Fruit fly (Drosophila melanogaster) whole organism, embryonic: ENCODE measurements around the gene PGRP-LF.

Experiments
- Asciz ChIP-seq: fragments of 200-800 bp; sonication (Bioruptor generic); optimal IDR thresholded peaks from 2 replicates; lab custom pipeline; 2017; ENCODE audit warnings: missing biosample characterization, mild to moderate bottlenecking, missing genetic modification characterization, missing genetic modification reagents
- Atf6 ChIP-seq: fragments of 200-800 bp; sonication (Bioruptor generic); IDR thresholded peaks from 2 replicates; pipeline ENCODE4 v1.3.6; 2022; ENCODE audit warnings: missing biosample characterization, missing genetic modification characterization
- Bdp1 ChIP-seq: fragments of 200-800 bp; sonication (Bioruptor generic); optimal IDR thresholded peaks from 3 replicates; lab custom pipeline; 2016; ENCODE audit warnings: missing biosample characterization, missing genetic modification characterization
- Bgb ChIP-seq: fragments of 200-800 bp; sonication (Bioruptor generic); IDR thresholded peaks from 2 replicates; pipeline ENCODE4 v1.3.6; 2022; ENCODE audit warnings: missing biosample characterization, missing genetic modification characterization; ENCODE audit not compliant: partially characterized antibody
- CG10321 ChIP-seq: fragments of 200-800 bp; sonication (Bioruptor generic); IDR thresholded peaks from 2 replicates; pipeline ENCODE4 v1.3.6; 2022; ENCODE audit warnings: missing biosample characterization, missing genetic modification characterization
- CG11085 ChIP-seq: fragments of 200-800 bp; sonication (Bioruptor generic); IDR thresholded peaks from 2 replicates; pipeline ENCODE4 v1.3.6; 2022; ENCODE audit warnings: missing biosample characterization, missing genetic modification characterization
- CG11093 ChIP-seq: fragments of 200-800 bp; sonication (Bioruptor generic); IDR thresholded peaks from 3 replicates; pipeline ENCODE4 v1.3.6; 2022; ENCODE audit warnings: missing biosample characterization, missing genetic modification characterization
- CG11696 ChIP-seq: fragments of 200-800 bp; sonication (Bioruptor generic); IDR thresholded peaks from 2 replicates; pipeline ENCODE4 v1.3.6; 2022; ENCODE audit warnings: missing biosample characterization, missing genetic modification characterization
- CG12071 ChIP-seq: fragments of 200-800 bp; sonication (Bioruptor generic); optimal IDR thresholded peaks from 3 replicates; lab custom pipeline; 2018; ENCODE audit warnings: missing biosample characterization, mild to moderate bottlenecking, missing genetic modification characterization
- CG12744 ChIP-seq: fragments of 200-800 bp; sonication (Bioruptor generic); optimal IDR thresholded peaks from 2 replicates; lab custom pipeline; 2016; ENCODE audit warnings: missing biosample characterization, missing genetic modification characterization
- CG13424 ChIP-seq: fragments of 200-800 bp; sonication (Bioruptor generic); optimal IDR thresholded peaks from 2 replicates; lab custom pipeline; 2019; ENCODE audit warnings: missing biosample characterization, mild to moderate bottlenecking, missing genetic modification characterization, moderate library complexity
- CG13775 ChIP-seq: fragments of 200-800 bp; sonication (Bioruptor generic); optimal IDR thresholded peaks from 3 replicates; lab custom pipeline; 2017; ENCODE audit warnings: missing biosample characterization, mild to moderate bottlenecking, missing genetic modification characterization
- CG16779 ChIP-seq: fragments of 200-800 bp; sonication (Bioruptor generic); IDR thresholded peaks from 2 replicates; pipeline ENCODE4 v1.3.6; 2022; ENCODE audit warnings: missing biosample characterization, missing genetic modification characterization
- CG17359 ChIP-seq: fragments of 200-800 bp; sonication (Bioruptor generic); optimal IDR thresholded peaks from 3 replicates; lab custom pipeline; 2018; ENCODE audit warnings: missing biosample characterization, mild to moderate bottlenecking, missing genetic modification characterization, moderate library complexity
- CG4707 ChIP-seq: fragments of 200-800 bp; sonication (Bioruptor generic); optimal IDR thresholded peaks from 2 replicates; lab custom pipeline; 2018; ENCODE audit warnings: missing biosample characterization, mild to moderate bottlenecking, missing genetic modification characterization, moderate library complexity
- CG4820 ChIP-seq: fragments of 200-800 bp; sonication (Bioruptor generic); optimal IDR thresholded peaks from 3 replicates; lab custom pipeline; 2016; ENCODE audit warnings: missing biosample characterization, missing genetic modification characterization
- CG6689 ChIP-seq: fragments of 200-800 bp; sonication (Bioruptor generic); IDR thresholded peaks from 2 replicates; pipeline ENCODE4 v1.3.6; 2022; ENCODE audit warnings: missing biosample characterization, missing genetic modification characterization
- CG6813 ChIP-seq: fragments of 200-800 bp; sonication (Bioruptor generic); optimal IDR thresholded peaks from 2 replicates; lab custom pipeline; 2017; ENCODE audit warnings: missing biosample characterization, missing genetic modification characterization, mild to moderate bottlenecking, moderate library complexity, missing genetic modification reagents
- CG7839 ChIP-seq: fragments of 200-800 bp; sonication (Bioruptor generic); optimal IDR thresholded peaks from 3 replicates; lab custom pipeline; 2018; ENCODE audit warnings: missing biosample characterization, mild to moderate bottlenecking, missing genetic modification characterization, moderate library complexity
- CG8944 ChIP-seq: fragments of 200-800 bp; sonication (Bioruptor generic); optimal IDR thresholded peaks from 3 replicates; lab custom pipeline; 2016; ENCODE audit warnings: missing biosample characterization, missing genetic modification characterization
- CG9215 ChIP-seq: fragments of 200-800 bp; sonication (Bioruptor generic); IDR thresholded peaks from 2 replicates; pipeline ENCODE4 v1.3.6; 2022; ENCODE audit warnings: missing biosample characterization, missing genetic modification characterization
- Chrac-16 ChIP-seq: fragments of 200-800 bp; sonication (Bioruptor generic); optimal IDR thresholded peaks from 3 replicates; lab custom pipeline; 2016; ENCODE audit warnings: missing biosample characterization, missing genetic modification characterization
- Ets97D ChIP-seq: fragments of 200-800 bp; sonication (Bioruptor generic); optimal IDR thresholded peaks from 3 replicates; lab custom pipeline; 2016; ENCODE audit warnings: missing biosample characterization, missing genetic modification characterization
- HLHmδ ChIP-seq: fragments of 200-800 bp; sonication (Bioruptor generic); optimal IDR thresholded peaks from 2 replicates; lab custom pipeline; 2018; ENCODE audit warnings: missing biosample characterization, mild to moderate bottlenecking, missing genetic modification characterization, moderate library complexity
- Lhr ChIP-seq: fragments of 200-800 bp; sonication (Bioruptor generic); optimal IDR thresholded peaks from 3 replicates; lab custom pipeline; 2017; ENCODE audit warnings: mild to moderate bottlenecking, missing biosample characterization, missing genetic modification reagents, missing genetic modification characterization
- Max ChIP-seq: fragments of 200-800 bp; sonication (Bioruptor generic); optimal IDR thresholded peaks from 2 replicates; lab custom pipeline; 2016; ENCODE audit warnings: missing biosample characterization, mild to moderate bottlenecking, missing genetic modification characterization
- Neu2 ChIP-seq: fragments of 200-800 bp; sonication (Bioruptor generic); optimal IDR thresholded peaks from 3 replicates; lab custom pipeline; 2016; ENCODE audit warnings: missing biosample characterization, missing genetic modification characterization, borderline replicate concordance
- NfI ChIP-seq: fragments of 200-800 bp; sonication (Bioruptor generic); optimal IDR thresholded peaks from 3 replicates; lab custom pipeline; 2018; ENCODE audit warnings: missing biosample characterization, mild to moderate bottlenecking, missing genetic modification characterization, moderate library complexity
- Rfx ChIP-seq: fragments of 200-800 bp; sonication (Bioruptor generic); IDR thresholded peaks from 2 replicates; pipeline ENCODE4 v1.3.6; 2022; ENCODE audit warnings: missing biosample characterization, missing genetic modification characterization
- Rx ChIP-seq: fragments of 200-800 bp; sonication (Bioruptor generic); IDR thresholded peaks from 2 replicates; pipeline ENCODE4 v1.3.6; 2022; ENCODE audit warnings: missing biosample characterization, missing genetic modification characterization
- Stat92E ChIP-seq, 3 experiments: fragments of >200 bp in 2 of 3; fragments of 200-800 bp in 1 of 3; sonication (Bioruptor generic) in 1 of 3; optimal IDR thresholded peaks; 2 replicates each; lab custom pipeline; 2017 to 2019; ENCODE audit warnings: missing biosample characterization in 3 of 3, missing genetic modification characterization in 3 of 3, mild to moderate bottlenecking in 1 of 3, moderate library complexity in 1 of 3
- ab ChIP-seq: fragments of 200-800 bp; sonication (Bioruptor generic); optimal IDR thresholded peaks from 2 replicates; lab custom pipeline; 2016; ENCODE audit warnings: missing biosample characterization, missing genetic modification characterization
- bbx ChIP-seq: fragments of 200-800 bp; sonication (Bioruptor generic); IDR thresholded peaks from 2 replicates; pipeline ENCODE4 v1.3.6; 2022; ENCODE audit warnings: missing biosample characterization, missing genetic modification characterization; ENCODE audit not compliant: partially characterized antibody
- cg ChIP-seq: fragments of 200-800 bp; sonication (Bioruptor generic); optimal IDR thresholded peaks from 3 replicates; lab custom pipeline; 2019; ENCODE audit warnings: missing biosample characterization, mild to moderate bottlenecking, missing genetic modification characterization, moderate library complexity
- cwo ChIP-seq: fragments of 200-800 bp; sonication (Bioruptor generic); optimal IDR thresholded peaks from 3 replicates; lab custom pipeline; 2017; ENCODE audit warnings: missing biosample characterization, missing genetic modification characterization, mild to moderate bottlenecking, moderate library complexity, missing genetic modification reagents
- esg ChIP-seq: fragments of 200-800 bp; sonication (Bioruptor generic); conservative IDR thresholded peaks from 2 replicates; pipeline ENCODE4 v1.3.6; 2022; ENCODE audit warnings: missing biosample characterization, missing genetic modification characterization
- ewg ChIP-seq: fragments of 200-800 bp; sonication (Bioruptor generic); optimal IDR thresholded peaks from 3 replicates; lab custom pipeline; 2017; ENCODE audit warnings: mild to moderate bottlenecking, missing biosample characterization, missing genetic modification reagents, missing genetic modification characterization
- fd64A ChIP-seq: fragments of 200-800 bp; sonication (Bioruptor generic); optimal IDR thresholded peaks from 3 replicates; lab custom pipeline; 2018; ENCODE audit warnings: missing biosample characterization, mild to moderate bottlenecking, missing genetic modification characterization
- grn ChIP-seq: fragments of 200-800 bp; sonication (Bioruptor generic); optimal IDR thresholded peaks from 3 replicates; lab custom pipeline; 2017; ENCODE audit warnings: missing biosample characterization, missing genetic modification characterization
- gro ChIP-seq: fragments of 200-800 bp; sonication (Bioruptor generic); optimal IDR thresholded peaks from 2 replicates; lab custom pipeline; 2016; ENCODE audit warnings: missing biosample characterization, missing genetic modification characterization
- hth ChIP-seq: fragments of >200 bp; optimal IDR thresholded peaks from 2 replicates; lab custom pipeline; 2017; ENCODE audit warnings: inconsistent platforms
- prd ChIP-seq, 3 experiments: fragments of >200 bp in 2 of 3; fragments of 200-800 bp in 1 of 3; sonication (Bioruptor generic) in 1 of 3; optimal IDR thresholded peaks in 2 of 3; IDR thresholded peaks in 1 of 3; 2 replicates in 2 of 3; 3 replicates in 1 of 3; pipeline versions ENCODE4 v1.3.6 to Lab custom; 2017 to 2022; ENCODE audit warnings: missing biosample characterization in 1 of 3, missing genetic modification characterization in 1 of 3
- ranshi ChIP-seq: fragments of 200-800 bp; sonication (Bioruptor generic); IDR thresholded peaks from 2 replicates; pipeline ENCODE4 v1.3.6; 2022; ENCODE audit warnings: missing biosample characterization, missing genetic modification characterization
- trh ChIP-seq: fragments of 200-800 bp; sonication (Bioruptor generic); optimal IDR thresholded peaks from 2 replicates; lab custom pipeline; 2016; ENCODE audit warnings: missing biosample characterization, missing genetic modification characterization
- twi ChIP-seq: fragments of 200-800 bp; optimal IDR thresholded peaks from 2 replicates; lab custom pipeline; 2019; ENCODE audit warnings: missing biosample characterization, mild to moderate bottlenecking, missing genetic modification characterization, moderate library complexity
- vfl ChIP-seq: fragments of 200-800 bp; sonication (Bioruptor generic); optimal IDR thresholded peaks from 2 replicates; lab custom pipeline; 2016; ENCODE audit warnings: missing biosample characterization, missing genetic modification characterization
- wdn ChIP-seq: fragments of 200-800 bp; sonication (Bioruptor generic); IDR thresholded peaks from 2 replicates; pipeline ENCODE4 v1.3.6; 2022; ENCODE audit warnings: missing biosample characterization, missing genetic modification characterization
- wor ChIP-seq: fragments of 200-800 bp; sonication (Bioruptor generic); IDR thresholded peaks from 2 replicates; pipeline ENCODE4 v1.3.6; 2022; ENCODE audit warnings: missing biosample characterization, missing genetic modification characterization
- yki ChIP-seq: fragments of >200 bp; optimal IDR thresholded peaks from 3 replicates; lab custom pipeline; 2018

PGRP-LF gene

dm6 chr3L:9383345-9384075 lies 34.1 kb downstream of the PGRP-LF start, which contains the start of gene Hsp27 (continued):
- TF ChIP-seq prd (optimal IDR thresholded peaks at IDR 0.05; lab: Kevin White, UChicago) (no peak), prd (GFP tag; IDR thresholded peaks at IDR 0.05; lab: Robert Waterston, UW) (peak; percentile 99), Stat92E (GFP tag; optimal IDR thresholded peaks at IDR 0.05; lab: Kevin White, UChicago) (peak in 1 of 3 experiments; percentile 94), NfI (GFP tag; lab: Kevin White, UChicago) (peak; percentile 97), vfl (GFP tag; lab: Kevin White, UChicago) (peak; percentile 97), HLHmδ (GFP tag; lab: Kevin White, UChicago) (no peak), Bgb (GFP tag; lab: Robert Waterston, UW) (no peak), ranshi (GFP tag; lab: Robert Waterston, UW) (peak; percentile 99), twi (tag; lab: Kevin White, UChicago) (peak; percentile 89), ewg (GFP tag; lab: Kevin White, UChicago) (peak; percentile 97), trh (GFP tag; lab: Kevin White, UChicago) (peak; percentile 96), cg (GFP tag; lab: Kevin White, UChicago) (peak; percentile 90), cwo (GFP tag; lab: Kevin White, UChicago) (peak; percentile 97), grn (peak; percentile 86), hth (lab: Kevin White, UChicago) (no peak), esg (GFP tag; lab: Robert Waterston, UW) (peak; percentile 95), CG12744 (GFP tag; lab: Kevin White, UChicago) (peak; percentile 79), CG13424 (peak; percentile 95), CG10321 (GFP tag; lab: Robert Waterston, UW) (peak; percentile 80), wor (peak; percentile 97), wdn (GFP tag; lab: Robert Waterston, UW) (peak; percentile 96), CG11696 (GFP tag; lab: Robert Waterston, UW) (peak; percentile 93), Asciz (GFP tag; lab: Kevin White, UChicago) (peak; percentile 98), CG4707 (GFP tag; lab: Kevin White, UChicago) (peak; percentile 92), Ets97D (GFP tag; lab: Kevin White, UChicago) (peak; percentile 90), CG6689 (GFP tag; lab: Robert Waterston, UW) (peak; percentile 99), Lhr (GFP tag; lab: Kevin White, UChicago) (peak; percentile 93), CG16779 (peak; percentile 97), CG13775 (GFP tag; lab: Kevin White, UChicago) (peak; percentile 95), CG9215 (peak; percentile 96), CG17359 (tag; lab: Kevin White, UChicago) (peak; percentile 99), CG4820 (peak; percentile 98), CG7839 (tag; lab: Kevin White, UChicago) (peak; percentile 99), Atf6 (GFP tag; lab: Robert Waterston, UW) (peak; percentile 97), CG6813 (GFP tag; lab: Kevin White, UChicago) (peak; percentile 97), Max (GFP tag; lab: Kevin White, UChicago) (peak; percentile 98), CG12071 (GFP tag; lab: Kevin White, UChicago) (peak; percentile 97), gro (GFP tag; lab: Kevin White, UChicago) (peak; percentile 96), Neu2 (GFP tag; lab: Kevin White, UChicago) (no peak), Rfx (GFP tag; lab: Robert Waterston, UW) (peak; percentile 99), bbx (GFP tag; lab: Robert Waterston, UW) (peak; percentile 22; the same call in 1 of the 2 replicates), Bdp1 (peak; percentile 83), CG8944 (GFP tag; lab: Kevin White, UChicago) (peak; percentile 86), CG11093 (peak; percentile 98), yki (no peak), CG11085 (peak; percentile 97), ab (GFP tag; lab: Kevin White, UChicago) (peak; percentile 75), Chrac-16 (GFP tag; lab: Kevin White, UChicago) (peak; percentile 98), fd64A (GFP tag; lab: Kevin White, UChicago) (peak; percentile 96), Rx (GFP tag; lab: Robert Waterston, UW) (peak; percentile 99)
